Worm (Caenorhabditis elegans) whole organism, mixed stage, embryonic: Measurements from ENCODE around the gene enu-3.1.
A peak's percentile ranks its signal among the peaks of the same experiment; 100 is the strongest.

Source experiments
- mab-5 ChIP-seq: fragments of 150-350 bp; optimal IDR thresholded peaks from 2 replicates; lab custom pipeline; 2014; ENCODE audit warnings: missing biosample characterization, missing genetic modification characterization
- mep-1 ChIP-seq: fragments of 150-350 bp; optimal IDR thresholded peaks from 2 replicates; lab custom pipeline; 2017; ENCODE audit warnings: missing biosample characterization, missing genetic modification reagents, missing genetic modification characterization, inconsistent platforms
- mls-2 ChIP-seq: sonication (generic microtip); optimal IDR thresholded peaks from 2 replicates; lab custom pipeline; 2016; ENCODE audit warnings: mild to moderate bottlenecking, missing genetic modification characterization, moderate library complexity, missing compliant biosample characterization
- nhr-12 ChIP-seq: fragments of 150-350 bp; optimal IDR thresholded peaks from 2 replicates; lab custom pipeline; 2014; ENCODE audit warnings: missing biosample characterization, missing genetic modification characterization
- sptf-1 ChIP-seq: sonication (generic microtip); optimal IDR thresholded peaks from 2 replicates; lab custom pipeline; 2017; ENCODE audit warnings: mild to moderate bottlenecking, missing genetic modification characterization, moderate library complexity, missing compliant biosample characterization
- ztf-11 ChIP-seq: fragments of 150-350 bp; optimal IDR thresholded peaks from 2 replicates; lab custom pipeline; 2014; ENCODE audit warnings: missing biosample characterization, missing genetic modification characterization

ce11 chrIII:10461164-10461546 lies 25.1 kb downstream of the enu-3.1 start, which contains the start of gene atx-2:
- TF ChIP-seq mab-5 (tag; lab: Kevin White, UChicago) (peak; percentile 62), nhr-12 (peak; percentile 100), mls-2 (tag; lab: Kevin White, UChicago) (peak; percentile 100), ztf-11 (tag; lab: Kevin White, UChicago) (peak; percentile 100), mep-1 (tag; lab: Kevin White, UChicago) (peak; percentile 76), sptf-1 (tag; lab: Kevin White, UChicago) (peak; percentile 99)
